Fruit fly (Drosophila melanogaster) whole organism, embryonic: ENCODE data around the gene CG14245.

Experiments
- Bgb ChIP-seq: fragments of 200-800 bp; sonication (Bioruptor generic); IDR thresholded peaks from 2 replicates; pipeline ENCODE4 v1.3.6; 2022; ENCODE audit warnings: missing biosample characterization, missing genetic modification characterization; ENCODE audit not compliant: partially characterized antibody
- C15 ChIP-seq: fragments of 200-800 bp; sonication (Bioruptor generic); IDR thresholded peaks from 3 replicates; pipeline ENCODE4 v1.3.6; 2022; ENCODE audit warnings: missing biosample characterization, missing genetic modification characterization
- CG10321 ChIP-seq: fragments of 200-800 bp; sonication (Bioruptor generic); IDR thresholded peaks from 2 replicates; pipeline ENCODE4 v1.3.6; 2022; ENCODE audit warnings: missing biosample characterization, missing genetic modification characterization
- CG10654 ChIP-seq: fragments of 200-800 bp; sonication (Bioruptor generic); optimal IDR thresholded peaks from 2 replicates; lab custom pipeline; 2016; ENCODE audit warnings: missing biosample characterization, missing genetic modification characterization
- CG11456 ChIP-seq: fragments of 200-800 bp; sonication (Bioruptor generic); IDR thresholded peaks from 3 replicates; pipeline ENCODE4 v1.3.6; 2022; ENCODE audit warnings: missing biosample characterization, missing genetic modification characterization
- CG12236 ChIP-seq: fragments of 200-800 bp; sonication (Bioruptor generic); optimal IDR thresholded peaks from 2 replicates; lab custom pipeline; 2016; ENCODE audit warnings: missing biosample characterization, missing genetic modification characterization
- CG13624 ChIP-seq: fragments of 200-800 bp; sonication (Bioruptor generic); optimal IDR thresholded peaks from 2 replicates; lab custom pipeline; 2016; ENCODE audit warnings: missing biosample characterization, missing genetic modification characterization
- CG13894 ChIP-seq: fragments of 200-800 bp; sonication (Bioruptor generic); optimal IDR thresholded peaks from 3 replicates; lab custom pipeline; 2018; ENCODE audit warnings: missing biosample characterization, mild to moderate bottlenecking, missing genetic modification characterization, moderate library complexity
- CG14014 ChIP-seq: fragments of 200-800 bp; sonication (Bioruptor generic); IDR thresholded peaks from 2 replicates; pipeline ENCODE4 v1.3.6; 2022; ENCODE audit warnings: missing biosample characterization, missing genetic modification characterization
- CG14050 ChIP-seq: fragments of 200-800 bp; sonication (Bioruptor generic); IDR thresholded peaks from 3 replicates; pipeline ENCODE4 v1.3.6; 2022; ENCODE audit warnings: missing biosample characterization, missing genetic modification characterization
- CG15479 ChIP-seq: fragments of 200-800 bp; sonication (Bioruptor generic); optimal IDR thresholded peaks from 3 replicates; lab custom pipeline; 2019; ENCODE audit warnings: missing biosample characterization, mild to moderate bottlenecking, missing genetic modification characterization, moderate library complexity
- CG16813 ChIP-seq: fragments of 200-800 bp; sonication (Bioruptor generic); IDR thresholded peaks from 3 replicates; pipeline ENCODE4 v1.3.6; 2022; ENCODE audit warnings: missing biosample characterization, missing genetic modification characterization; ENCODE audit not compliant: partially characterized antibody
- CG18764 ChIP-seq: fragments of 200-800 bp; sonication (Bioruptor generic); optimal IDR thresholded peaks from 3 replicates; lab custom pipeline; 2016; ENCODE audit warnings: missing biosample characterization, missing genetic modification characterization
- CG30431 ChIP-seq: fragments of 200-800 bp; sonication (Bioruptor generic); optimal IDR thresholded peaks from 2 replicates; lab custom pipeline; 2017; ENCODE audit warnings: missing biosample characterization, missing genetic modification characterization
- CG32772 ChIP-seq: fragments of 200-800 bp; sonication (Bioruptor generic); IDR thresholded peaks from 2 replicates; pipeline ENCODE4 v1.3.6; 2022; ENCODE audit warnings: missing biosample characterization, missing genetic modification characterization
- CG4360 ChIP-seq: fragments of 200-800 bp; sonication (Bioruptor generic); IDR thresholded peaks from 2 replicates; pipeline ENCODE4 v1.3.6; 2022; ENCODE audit warnings: missing biosample characterization, missing genetic modification characterization
- CG4404 ChIP-seq: fragments of 200-800 bp; sonication (Bioruptor generic); IDR thresholded peaks from 2 replicates; pipeline ENCODE4 v1.3.6; 2022; ENCODE audit warnings: missing biosample characterization, missing genetic modification characterization
- CG4820 ChIP-seq: fragments of 200-800 bp; sonication (Bioruptor generic); optimal IDR thresholded peaks from 3 replicates; lab custom pipeline; 2016; ENCODE audit warnings: missing biosample characterization, missing genetic modification characterization
- CG8281 ChIP-seq: fragments of 200-800 bp; sonication (Bioruptor generic); optimal IDR thresholded peaks from 2 replicates; lab custom pipeline; 2018; ENCODE audit warnings: missing biosample characterization, mild to moderate bottlenecking, missing genetic modification characterization, moderate library complexity
- Drgx ChIP-seq: fragments of 200-800 bp; sonication (Bioruptor generic); IDR thresholded peaks from 2 replicates; pipeline ENCODE4 v1.3.6; 2022; ENCODE audit warnings: missing biosample characterization, missing genetic modification characterization
- Fer1 ChIP-seq: fragments of 200-800 bp; sonication (Bioruptor generic); optimal IDR thresholded peaks from 2 replicates; lab custom pipeline; 2017; ENCODE audit warnings: missing biosample characterization, mild to moderate bottlenecking, missing genetic modification characterization
- Fer2 ChIP-seq: fragments of 200-800 bp; sonication (Bioruptor generic); optimal IDR thresholded peaks from 2 replicates; lab custom pipeline; 2018; ENCODE audit warnings: missing biosample characterization, mild to moderate bottlenecking, missing genetic modification characterization, moderate library complexity
- Gug ChIP-seq: fragments of 200-800 bp; sonication (Bioruptor generic); IDR thresholded peaks from 4 replicates; pipeline ENCODE4 v1.3.6; 2022; ENCODE audit warnings: missing biosample characterization, missing genetic modification characterization
- HmgZ ChIP-seq: fragments of 200-800 bp; sonication (Bioruptor generic); optimal IDR thresholded peaks from 2 replicates; lab custom pipeline; 2018; ENCODE audit warnings: missing biosample characterization, mild to moderate bottlenecking, missing genetic modification characterization
- Med ChIP-seq: fragments of 200-800 bp; sonication (Bioruptor generic); peaks from one replicate; lab custom pipeline; 2016; ENCODE audit warnings: missing biosample characterization, missing genetic modification characterization, mild to moderate bottlenecking, inconsistent platforms, moderate library complexity
- Oli ChIP-seq: fragments of 200-800 bp; sonication (Bioruptor generic); optimal IDR thresholded peaks from 2 replicates; lab custom pipeline; 2018; ENCODE audit warnings: missing biosample characterization, mild to moderate bottlenecking, missing genetic modification characterization, moderate library complexity
- Poxn ChIP-seq: fragments of 200-800 bp; sonication (Bioruptor generic); IDR thresholded peaks from 2 replicates; pipeline ENCODE4 v1.3.6; 2022; ENCODE audit warnings: missing biosample characterization, missing genetic modification characterization
- Sox100B ChIP-seq: fragments of 200-800 bp; sonication (Bioruptor generic); optimal IDR thresholded peaks from 3 replicates; lab custom pipeline; 2018; ENCODE audit warnings: missing biosample characterization, mild to moderate bottlenecking, missing genetic modification characterization
- Spps ChIP-seq: fragments of 200-800 bp; sonication (Bioruptor generic); optimal IDR thresholded peaks from 2 replicates; lab custom pipeline; 2018; ENCODE audit warnings: missing biosample characterization, mild to moderate bottlenecking, missing genetic modification characterization
- Stat92E ChIP-seq, 3 experiments: fragments of >200 bp in 2 of 3; fragments of 200-800 bp in 1 of 3; sonication (Bioruptor generic) in 1 of 3; optimal IDR thresholded peaks; 2 replicates each; lab custom pipeline; 2017 to 2019; ENCODE audit warnings: missing biosample characterization in 3 of 3, missing genetic modification characterization in 3 of 3, mild to moderate bottlenecking in 1 of 3, moderate library complexity in 1 of 3
- Xrp1 ChIP-seq: fragments of 200-800 bp; sonication (Bioruptor generic); IDR thresholded peaks from 2 replicates; pipeline ENCODE4 v1.3.6; 2022; ENCODE audit warnings: missing biosample characterization, missing genetic modification characterization
- bigmax ChIP-seq: fragments of 200-800 bp; sonication (Bioruptor generic); optimal IDR thresholded peaks from 2 replicates; lab custom pipeline; 2018; ENCODE audit warnings: missing biosample characterization, mild to moderate bottlenecking, missing genetic modification characterization
- dati ChIP-seq: fragments of 200-800 bp; sonication (Bioruptor generic); IDR thresholded peaks from 2 replicates; pipeline ENCODE4 v1.3.6; 2022; ENCODE audit warnings: missing biosample characterization, missing genetic modification characterization
- en ChIP-seq: fragments of 200-800 bp; sonication (Bioruptor generic); optimal IDR thresholded peaks from 2 replicates; lab custom pipeline; 2016; ENCODE audit warnings: missing biosample characterization, missing genetic modification characterization
- exex ChIP-seq: fragments of 200-800 bp; sonication (Bioruptor generic); optimal IDR thresholded peaks from 4 replicates; lab custom pipeline; 2018; ENCODE audit warnings: missing biosample characterization, mild to moderate bottlenecking, missing genetic modification characterization, moderate library complexity
- gt ChIP-seq: fragments of 200-800 bp; sonication (Bioruptor generic); IDR thresholded peaks from 2 replicates; pipeline ENCODE4 v1.3.6; 2022; ENCODE audit warnings: missing biosample characterization, missing genetic modification characterization
- jigr1 ChIP-seq: fragments of 200-800 bp; sonication (Bioruptor generic); IDR thresholded peaks from 3 replicates; pipeline ENCODE4 v1.3.6; 2022; ENCODE audit warnings: missing biosample characterization, missing genetic modification characterization
- jing ChIP-seq: fragments of 200-800 bp; sonication (Bioruptor generic); optimal IDR thresholded peaks from 2 replicates; lab custom pipeline; 2018; ENCODE audit warnings: missing biosample characterization, mild to moderate bottlenecking, missing genetic modification characterization
- kay ChIP-seq: fragments of 200-800 bp; sonication (Bioruptor generic); optimal IDR thresholded peaks from 2 replicates; lab custom pipeline; 2016; ENCODE audit warnings: missing biosample characterization, missing genetic modification characterization
- lilli ChIP-seq: fragments of 200-800 bp; sonication (Bioruptor generic); optimal IDR thresholded peaks from 3 replicates; lab custom pipeline; 2016; ENCODE audit warnings: missing biosample characterization, missing genetic modification characterization
- lola ChIP-seq, 3 experiments: fragments of >200 bp in 2 of 3; fragments of 200-800 bp in 1 of 3; sonication (Bioruptor generic) in 1 of 3; optimal IDR thresholded peaks; 2 replicates each; lab custom pipeline; 2017 to 2019; ENCODE audit warnings: missing biosample characterization in 3 of 3, missing genetic modification characterization in 3 of 3, mild to moderate bottlenecking in 1 of 3, moderate library complexity in 1 of 3
- nmo ChIP-seq: fragments of 200-800 bp; sonication (Bioruptor generic); optimal IDR thresholded peaks from 2 replicates; lab custom pipeline; 2018; ENCODE audit warnings: missing biosample characterization, mild to moderate bottlenecking, missing genetic modification characterization, moderate library complexity
- nom ChIP-seq: fragments of 200-800 bp; sonication (Bioruptor generic); optimal IDR thresholded peaks from 2 replicates; lab custom pipeline; 2017; ENCODE audit warnings: missing biosample characterization, missing genetic modification characterization, mild to moderate bottlenecking, moderate library complexity, missing genetic modification reagents
- pb ChIP-seq: fragments of 200-800 bp; sonication (Bioruptor generic); optimal IDR thresholded peaks from 3 replicates; lab custom pipeline; 2016; ENCODE audit warnings: missing biosample characterization, missing genetic modification characterization
- peb ChIP-seq: fragments of 200-800 bp; sonication (Bioruptor generic); IDR thresholded peaks from 2 replicates; pipeline ENCODE4 v1.3.6; 2022; ENCODE audit warnings: missing biosample characterization, missing genetic modification characterization
- phol ChIP-seq: fragments of 200-800 bp; sonication (Bioruptor generic); optimal IDR thresholded peaks from 3 replicates; lab custom pipeline; 2018; ENCODE audit warnings: missing biosample characterization, mild to moderate bottlenecking, missing genetic modification characterization, moderate library complexity
- pum ChIP-seq: fragments of 200-800 bp; sonication (Bioruptor generic); optimal IDR thresholded peaks from 2 replicates; lab custom pipeline; 2016; ENCODE audit warnings: missing biosample characterization, missing genetic modification characterization
- run ChIP-seq: fragments of 200-800 bp; sonication (Bioruptor generic); optimal IDR thresholded peaks from 3 replicates; lab custom pipeline; 2018; ENCODE audit warnings: missing biosample characterization, mild to moderate bottlenecking, missing genetic modification characterization
- slp2 ChIP-seq: fragments of 200-800 bp; sonication (Bioruptor generic); optimal IDR thresholded peaks from 2 replicates; lab custom pipeline; 2016; ENCODE audit warnings: missing biosample characterization, missing genetic modification characterization
- zen ChIP-seq: fragments of 200-800 bp; sonication (Bioruptor generic); optimal IDR thresholded peaks from 3 replicates; lab custom pipeline; 2018; ENCODE audit warnings: missing biosample characterization, mild to moderate bottlenecking, missing genetic modification characterization, moderate library complexity
- zfh1 ChIP-seq: fragments of 200-800 bp; sonication (Bioruptor generic); IDR thresholded peaks from 3 replicates; pipeline ENCODE4 v1.3.6; 2022; ENCODE audit warnings: missing biosample characterization, missing genetic modification characterization

Gene CG14245

DNA sequence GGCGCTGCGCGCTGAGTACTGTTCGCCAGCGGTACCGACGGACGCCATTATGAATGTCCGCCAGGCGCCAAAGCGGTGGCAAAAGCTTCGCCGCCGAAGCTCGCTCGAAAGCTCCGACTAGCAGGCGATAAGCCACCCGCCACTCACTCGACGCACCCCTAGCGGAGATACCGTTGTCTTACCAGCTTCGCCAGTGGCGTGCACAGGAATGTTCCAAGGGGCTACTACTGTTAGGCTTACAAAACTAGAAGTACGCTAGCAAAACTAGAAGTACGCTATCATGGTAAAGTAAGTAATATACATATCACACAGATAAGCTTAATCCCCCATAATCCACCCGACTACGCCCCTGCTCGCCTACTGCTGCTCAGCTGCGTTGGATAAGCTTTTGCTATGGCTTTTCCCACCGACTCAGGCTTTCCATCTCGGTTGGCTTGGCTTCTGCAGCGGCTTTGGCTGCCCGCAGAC, 14.4 kb upstream of the CG14245 start, which contains the start of gene amon (continued):
- TF ChIP-seq CG15479 (no peak), lola (GFP tag; optimal IDR thresholded peaks at IDR 0.05; lab: Kevin White, UChicago) (no peak), pum (peak; percentile 98), zen (tag; lab: Kevin White, UChicago) (peak; percentile 87), gt (GFP tag; lab: Robert Waterston, UW) (peak; percentile 94), CG13894 (peak; percentile 99), Sox100B (no peak), CG18764 (GFP tag; lab: Kevin White, UChicago) (peak; percentile 95), CG10654 (peak; percentile 99), exex (tag; lab: Kevin White, UChicago) (peak; percentile 94), lilli (GFP tag; lab: Kevin White, UChicago) (peak; percentile 99), en (GFP tag; lab: Kevin White, UChicago) (peak; percentile 97), Fer1 (GFP tag; lab: Kevin White, UChicago) (peak; percentile 100), jing (GFP tag; lab: Kevin White, UChicago) (peak; percentile 97), jigr1 (GFP tag; lab: Robert Waterston, UW) (peak; percentile 98), CG12236 (peak; percentile 84), phol (peak; percentile 95), peb (GFP tag; lab: Robert Waterston, UW) (peak; percentile 96), CG10321 (GFP tag; lab: Robert Waterston, UW) (peak; percentile 84), CG14050 (GFP tag; lab: Robert Waterston, UW) (peak; percentile 98), HmgZ (tag; lab: Kevin White, UChicago) (peak; percentile 99), CG13624 (GFP tag; lab: Kevin White, UChicago) (peak; percentile 99), Xrp1 (GFP tag; lab: Robert Waterston, UW) (peak; percentile 97), Bgb (GFP tag; lab: Robert Waterston, UW) (peak; percentile 31; the same call in 1 of the 2 replicates), run (peak; percentile 93), CG16813 (GFP tag; lab: Robert Waterston, UW) (no peak), C15 (GFP tag; lab: Robert Waterston, UW) (peak; percentile 98), Poxn (GFP tag; lab: Robert Waterston, UW) (peak; percentile 98), Stat92E (GFP tag; optimal IDR thresholded peaks at IDR 0.05; lab: Kevin White, UChicago) (no peak), Med (GFP tag; lab: Kevin White, UChicago) (peak; percentile 100), CG14014 (peak; percentile 99), Spps (tag; lab: Kevin White, UChicago) (peak; percentile 65), CG30431 (GFP tag; lab: Kevin White, UChicago) (peak; percentile 95), Fer2 (tag; lab: Kevin White, UChicago) (peak; percentile 98), CG8281 (tag; lab: Kevin White, UChicago) (peak; percentile 90), pb (peak; percentile 98), bigmax (peak; percentile 77), zfh1 (GFP tag; lab: Robert Waterston, UW) (peak; percentile 98), CG4820 (peak; percentile 96), dati (peak; percentile 95), CG32772 (GFP tag; lab: Robert Waterston, UW) (peak; percentile 98), nmo (peak; percentile 97), Gug (GFP tag; lab: Robert Waterston, UW) (peak; percentile 99), nom (GFP tag; lab: Kevin White, UChicago) (peak; percentile 92), kay (GFP tag; lab: Kevin White, UChicago) (peak; percentile 98), Oli (tag; lab: Kevin White, UChicago) (peak; percentile 97), slp2 (GFP tag; lab: Kevin White, UChicago) (peak; percentile 98), CG4404 (peak; percentile 97), CG4360 (GFP tag; lab: Robert Waterston, UW) (peak; percentile 79), CG11456 (peak; percentile 99), Drgx (peak; percentile 98)
